Worm (Caenorhabditis elegans) whole organism, L4 larva: Measurements from ENCODE around the gene pkc-3.

Source experiments
- F10B5.3 ChIP-seq: sonication (generic microtip); optimal IDR thresholded peaks from 2 replicates; lab custom pipeline; 2016; ENCODE audit warnings: mild to moderate bottlenecking, missing genetic modification characterization, missing compliant biosample characterization
- F44E2.7 ChIP-seq: fragments of 200-800 bp; sonication (Bioruptor generic); IDR thresholded peaks from 2 replicates; pipeline ENCODE4 v2.1.2; 2022; ENCODE audit warnings: missing genetic modification characterization, missing compliant biosample characterization
- T20F7.1 ChIP-seq: fragments of 200-800 bp; sonication (Bioruptor generic); optimal IDR thresholded peaks from 2 replicates; lab custom pipeline; 2018; ENCODE audit warnings: mild to moderate bottlenecking, missing genetic modification characterization, missing compliant biosample characterization
- Y105C5A.15 ChIP-seq: fragments of 200-800 bp; sonication (Bioruptor generic); IDR thresholded peaks from 2 replicates; pipeline ENCODE4 v1.3.6; 2022; ENCODE audit warnings: missing genetic modification characterization, missing compliant biosample characterization
- Y48G9A.11 ChIP-seq: fragments of 200-800 bp; sonication (Bioruptor generic); IDR thresholded peaks from 2 replicates; pipeline ENCODE4 v1.3.6; 2022; ENCODE audit warnings: missing genetic modification reagents, missing genetic modification characterization, missing compliant biosample characterization
- ZK337.2 ChIP-seq: fragments of 200-800 bp; sonication (Bioruptor generic); IDR thresholded peaks from 2 replicates; pipeline ENCODE4 v1.3.6; 2022; ENCODE audit warnings: missing genetic modification reagents, missing genetic modification characterization, missing compliant biosample characterization
- ZK546.5 ChIP-seq, 2 experiments: sonication (generic microtip); optimal IDR thresholded peaks; 2 replicates each; lab custom pipeline; 2017; ENCODE audit warnings: missing biosample characterization in 2 of 2, missing genetic modification characterization in 2 of 2
- aha-1 ChIP-seq: fragments of 150-350 bp; peaks from one replicate; lab custom pipeline; 2014; ENCODE audit warnings: missing biosample characterization, missing genetic modification characterization
- ceh-28 ChIP-seq: fragments of 150-350 bp; optimal IDR thresholded peaks from 2 replicates; lab custom pipeline; 2014; ENCODE audit warnings: missing biosample characterization, missing genetic modification reagents, missing genetic modification characterization
- ceh-32 ChIP-seq: sonication (generic microtip); optimal IDR thresholded peaks from 2 replicates; lab custom pipeline; 2016; ENCODE audit warnings: mild to moderate bottlenecking, missing genetic modification characterization, missing compliant biosample characterization; ENCODE audit not compliant: poor library complexity
- ceh-44 ChIP-seq: fragments of 200-800 bp; sonication (Bioruptor generic); IDR thresholded peaks from 2 replicates; pipeline ENCODE4 v1.3.6; 2022; ENCODE audit warnings: missing genetic modification reagents, missing genetic modification characterization, missing compliant biosample characterization
- ceh-82 ChIP-seq: sonication (generic microtip); optimal IDR thresholded peaks from 2 replicates; lab custom pipeline; 2017; ENCODE audit warnings: missing biosample characterization, missing genetic modification characterization
- ces-1 ChIP-seq: fragments of 150-350 bp; sonication (generic microtip); optimal IDR thresholded peaks from 4 replicates; lab custom pipeline; 2014; ENCODE audit warnings: missing biosample characterization, missing genetic modification reagents, missing genetic modification characterization
- cey-2 ChIP-seq: sonication (generic microtip); optimal IDR thresholded peaks from 3 replicates; lab custom pipeline; 2017; ENCODE audit warnings: missing genetic modification characterization, mild to moderate bottlenecking, missing compliant biosample characterization, antibody characterized with exemption, borderline replicate concordance; ENCODE audit not compliant: insufficient read depth
- ctbp-1 ChIP-seq: fragments of 200-800 bp; sonication (Bioruptor generic); IDR thresholded peaks from 2 replicates; pipeline ENCODE4 v1.3.6; 2022; ENCODE audit warnings: missing genetic modification reagents, missing genetic modification characterization, missing compliant biosample characterization
- daf-19 ChIP-seq: fragments of 200-800 bp; sonication (Bioruptor generic); conservative IDR thresholded peaks from 2 replicates; pipeline ENCODE4 v1.3.6; 2022; ENCODE audit warnings: missing genetic modification characterization, missing compliant biosample characterization
- dmd-6 ChIP-seq: fragments of 200-800 bp; sonication (Bioruptor generic); IDR thresholded peaks from 2 replicates; pipeline ENCODE4 v1.3.6; 2022; ENCODE audit warnings: missing genetic modification reagents, missing genetic modification characterization, missing compliant biosample characterization
- dpl-1 ChIP-seq: fragments of 150-350 bp; optimal IDR thresholded peaks from 2 replicates; lab custom pipeline; 2014; ENCODE audit warnings: missing biosample characterization, missing genetic modification reagents, missing genetic modification characterization
- dve-1 ChIP-seq: sonication (generic microtip); optimal IDR thresholded peaks from 2 replicates; lab custom pipeline; 2017; ENCODE audit warnings: antibody characterized with exemption, mild to moderate bottlenecking, missing genetic modification characterization, missing compliant biosample characterization; ENCODE audit not compliant: insufficient read depth
- egl-27 ChIP-seq: sonication (generic microtip); optimal IDR thresholded peaks from 3 replicates; lab custom pipeline; 2017; ENCODE audit warnings: missing biosample characterization, missing genetic modification reagents, missing genetic modification characterization
- fos-1 ChIP-seq: fragments of 150-350 bp; optimal IDR thresholded peaks from 2 replicates; lab custom pipeline; 2014; ENCODE audit warnings: missing biosample characterization, missing genetic modification characterization
- gei-8 ChIP-seq: fragments of 200-800 bp; sonication (Bioruptor generic); optimal IDR thresholded peaks from 2 replicates; lab custom pipeline; 2018; ENCODE audit warnings: mild to moderate bottlenecking, missing genetic modification characterization, missing compliant biosample characterization
- hif-1 ChIP-seq, 2 experiments: sonication (generic microtip); optimal IDR thresholded peaks; 2 replicates each; lab custom pipeline; 2016 to 2017; ENCODE audit warnings: missing compliant biosample characterization in 2 of 2, missing genetic modification characterization in 2 of 2, missing genetic modification reagents in 2 of 2, missing genotype in 2 of 2, mild to moderate bottlenecking in 1 of 2
- jun-1 ChIP-seq: fragments of 150-350 bp; optimal IDR thresholded peaks from 2 replicates; lab custom pipeline; 2014; ENCODE audit warnings: missing biosample characterization, missing genetic modification reagents, missing genetic modification characterization
- lim-7 ChIP-seq: fragments of 200-800 bp; sonication (Bioruptor generic); IDR thresholded peaks from 2 replicates; pipeline ENCODE4 v1.3.6; 2022; ENCODE audit warnings: missing genetic modification characterization, missing compliant biosample characterization
- lin-13 ChIP-seq: fragments of 150-350 bp; optimal IDR thresholded peaks from 2 replicates; lab custom pipeline; 2014; ENCODE audit warnings: missing biosample characterization, missing genetic modification reagents, missing genetic modification characterization
- lin-15B ChIP-seq: fragments of 150-350 bp; sonication (generic microtip); optimal IDR thresholded peaks from 3 replicates; lab custom pipeline; 2014; ENCODE audit warnings: missing biosample characterization, missing genetic modification characterization
- lin-29 ChIP-seq: fragments of 200-800 bp; sonication (Bioruptor generic); IDR thresholded peaks from 2 replicates; pipeline ENCODE4 v1.3.6; 2022; ENCODE audit warnings: missing genetic modification reagents, missing genetic modification characterization, missing compliant biosample characterization
- lin-38 ChIP-seq: fragments of 200-800 bp; sonication (Bioruptor generic); IDR thresholded peaks from 2 replicates; pipeline ENCODE4 v1.3.6; 2022; ENCODE audit warnings: missing genetic modification reagents, missing genetic modification characterization, missing compliant biosample characterization
- madf-5 ChIP-seq, 2 experiments: fragments of 200-800 bp; sonication (Bioruptor generic); IDR thresholded peaks; 2 replicates each; pipeline ENCODE4 v1.3.6; 2022; ENCODE audit warnings: missing compliant biosample characterization in 2 of 2, missing genetic modification characterization in 2 of 2
- madf-9 ChIP-seq: fragments of 200-800 bp; sonication (Bioruptor generic); conservative IDR thresholded peaks from 2 replicates; pipeline ENCODE4 v1.3.6; 2022; ENCODE audit warnings: missing genetic modification reagents, missing genetic modification characterization, missing compliant biosample characterization
- mdl-1 ChIP-seq, 2 experiments: fragments of 150-350 bp in 1 of 2; sonication (generic microtip) in 1 of 2; optimal IDR thresholded peaks; 2 replicates each; lab custom pipeline; 2014 to 2017; ENCODE audit warnings: missing biosample characterization in 2 of 2, missing genetic modification characterization in 2 of 2
- mes-2 ChIP-seq: sonication (generic microtip); optimal IDR thresholded peaks from 2 replicates; lab custom pipeline; 2016; ENCODE audit warnings: missing genotype, mild to moderate bottlenecking, missing genetic modification characterization, missing compliant biosample characterization; ENCODE audit not compliant: poor library complexity, severe bottlenecking
- mxl-3 ChIP-seq: fragments of 200-800 bp; sonication (Bioruptor generic); optimal IDR thresholded peaks from 2 replicates; lab custom pipeline; 2018; ENCODE audit warnings: mild to moderate bottlenecking, missing genetic modification characterization, missing compliant biosample characterization
- nhr-10 ChIP-seq: fragments of 150-350 bp; optimal IDR thresholded peaks from 2 replicates; lab custom pipeline; 2014; ENCODE audit warnings: missing biosample characterization, missing genetic modification characterization
- nhr-11 ChIP-seq: fragments of 150-350 bp; optimal IDR thresholded peaks from 2 replicates; lab custom pipeline; 2014; ENCODE audit warnings: missing biosample characterization, missing genetic modification characterization
- nhr-76 ChIP-seq: fragments of 150-350 bp; optimal IDR thresholded peaks from 2 replicates; lab custom pipeline; 2014; ENCODE audit warnings: missing biosample characterization, missing genetic modification characterization
- nhr-77 ChIP-seq: fragments of 150-350 bp; optimal IDR thresholded peaks from 2 replicates; lab custom pipeline; 2014; ENCODE audit warnings: missing biosample characterization, missing genetic modification characterization
- pha-4 ChIP-seq, 2 experiments: fragments of 150-350 bp in 1 of 2; fragments of 200-800 bp in 1 of 2; sonication (Bioruptor generic) in 1 of 2; IDR thresholded peaks in 1 of 2; optimal IDR thresholded peaks in 1 of 2; 2 replicates each; pipeline versions ENCODE4 v1.3.6 to Lab custom; 2014 to 2022; ENCODE audit warnings: missing genetic modification characterization in 2 of 2, missing genetic modification reagents in 2 of 2, missing biosample characterization in 1 of 2, missing compliant biosample characterization in 1 of 2
- php-3 ChIP-seq: fragments of 200-800 bp; sonication (Bioruptor generic); IDR thresholded peaks from 2 replicates; pipeline ENCODE4 v1.3.6; 2022; ENCODE audit warnings: missing genetic modification reagents, missing genetic modification characterization, missing compliant biosample characterization
- pqm-1 ChIP-seq: sonication (generic microtip); optimal IDR thresholded peaks from 2 replicates; lab custom pipeline; 2017; ENCODE audit warnings: missing biosample characterization, missing genetic modification characterization
- rbr-2 ChIP-seq: sonication (generic microtip); optimal IDR thresholded peaks from 2 replicates; lab custom pipeline; 2016; ENCODE audit warnings: missing genotype, missing genetic modification characterization, missing compliant biosample characterization
- sdz-12 ChIP-seq: fragments of 200-800 bp; sonication (Bioruptor generic); optimal IDR thresholded peaks from 2 replicates; lab custom pipeline; 2018; ENCODE audit warnings: mild to moderate bottlenecking, missing genetic modification characterization, missing compliant biosample characterization
- set-16 ChIP-seq: fragments of 200-800 bp; sonication (Bioruptor generic); IDR thresholded peaks from 2 replicates; pipeline ENCODE4 v1.3.6; 2022; ENCODE audit warnings: missing genetic modification reagents, missing genetic modification characterization, missing compliant biosample characterization
- skn-1 ChIP-seq: fragments of 150-350 bp; optimal IDR thresholded peaks from 2 replicates; lab custom pipeline; 2014; ENCODE audit warnings: missing biosample characterization, missing genetic modification characterization
- snpc-4 ChIP-seq: fragments of 150-350 bp; optimal IDR thresholded peaks from 2 replicates; lab custom pipeline; 2014; ENCODE audit warnings: missing biosample characterization, missing genetic modification characterization
- spr-1 ChIP-seq: sonication (generic microtip); optimal IDR thresholded peaks from 2 replicates; lab custom pipeline; 2016; ENCODE audit warnings: mild to moderate bottlenecking, missing genetic modification characterization, missing compliant biosample characterization
- tag-97 ChIP-seq: fragments of 200-800 bp; sonication (Bioruptor generic); IDR thresholded peaks from 2 replicates; pipeline ENCODE4 v1.3.6; 2022; ENCODE audit warnings: missing genetic modification characterization, missing compliant biosample characterization
- zag-1 ChIP-seq: fragments of 150-350 bp; optimal IDR thresholded peaks from 2 replicates; lab custom pipeline; 2014; ENCODE audit warnings: missing biosample characterization, missing genetic modification characterization
- ztf-11 ChIP-seq: fragments of 150-350 bp; optimal IDR thresholded peaks from 2 replicates; lab custom pipeline; 2014; ENCODE audit warnings: missing biosample characterization, missing genetic modification characterization

pkc-3 gene

ce11 chrII:5332345-5333124, 47.3 kb upstream of the pkc-3 start:
- peak; percentile 44 for TF ChIP-seq fos-1 (tag; lab: Kevin White, UChicago)
- TF ChIP-seq lin-29: no peak
- no peak for TF ChIP-seq gei-8 (GFP tag; lab: Kevin White, UChicago)
- no peak for TF ChIP-seq spr-1
- TF ChIP-seq pqm-1: peak; percentile 76
- TF ChIP-seq snpc-4: no peak
- TF ChIP-seq mxl-3 (GFP tag; lab: Kevin White, UChicago): no peak
- no peak for TF ChIP-seq ces-1 (GFP tag; lab: Kevin White, UChicago)
- TF ChIP-seq mdl-1 (tag; optimal IDR thresholded peaks at IDR 0.05; lab: Kevin White, UChicago): peak; percentile 35 to 37
- TF ChIP-seq skn-1 (tag; lab: Kevin White, UChicago): no peak
- no peak for TF ChIP-seq rbr-2
- no peak for TF ChIP-seq nhr-76 (tag; lab: Kevin White, UChicago)
- no peak for TF ChIP-seq sdz-12 (GFP tag; lab: Kevin White, UChicago)
- TF ChIP-seq Y105C5A.15 (GFP tag; lab: Robert Waterston, UW): no peak
- TF ChIP-seq ceh-44: no peak
- no peak for TF ChIP-seq nhr-10 (tag; lab: Kevin White, UChicago)
- no peak for TF ChIP-seq pha-4 (GFP tag; IDR thresholded peaks at IDR 0.05; lab: Robert Waterston, UW)
- TF ChIP-seq pha-4 (tag; optimal IDR thresholded peaks at IDR 0.05; lab: Kevin White, UChicago): peak; percentile 5
- TF ChIP-seq egl-27 (tag; lab: Kevin White, UChicago): no peak
- TF ChIP-seq mes-2 (tag; lab: Kevin White, UChicago): no peak
- TF ChIP-seq ztf-11 (tag; lab: Kevin White, UChicago): no peak
- no peak for TF ChIP-seq aha-1 (tag; lab: Kevin White, UChicago)
- no peak for TF ChIP-seq php-3 (GFP tag; lab: Robert Waterston, UW)
- no peak for TF ChIP-seq daf-19 (GFP tag; lab: Robert Waterston, UW)
- no peak for TF ChIP-seq dpl-1
- TF ChIP-seq cey-2: no peak
- peak in 1 of 2 experiments; percentile 9 for TF ChIP-seq hif-1 (tag; optimal IDR thresholded peaks at IDR 0.05; lab: Kevin White, UChicago)
- TF ChIP-seq ceh-28 (tag; lab: Kevin White, UChicago): no peak
- TF ChIP-seq jun-1 (tag; lab: Kevin White, UChicago): no peak
- TF ChIP-seq ZK546.5 (tag; optimal IDR thresholded peaks at IDR 0.05; lab: Kevin White, UChicago): no peak
- no peak for TF ChIP-seq lim-7 (GFP tag; lab: Robert Waterston, UW)
- TF ChIP-seq ceh-82 (tag; lab: Kevin White, UChicago): no peak
- TF ChIP-seq T20F7.1 (GFP tag; lab: Kevin White, UChicago): no peak
- no peak for TF ChIP-seq Y48G9A.11 (GFP tag; lab: Robert Waterston, UW)
- no peak for TF ChIP-seq lin-38
- TF ChIP-seq madf-5 (GFP tag; IDR thresholded peaks at IDR 0.05; lab: Robert Waterston, UW): no peak
- TF ChIP-seq F10B5.3 (tag; lab: Kevin White, UChicago): no peak
- no peak for TF ChIP-seq madf-9
- TF ChIP-seq nhr-11: no peak
- no peak for TF ChIP-seq ceh-32
- TF ChIP-seq dve-1 (tag; lab: Kevin White, UChicago): peak; percentile 21
- no peak for TF ChIP-seq lin-13
- TF ChIP-seq nhr-77 (tag; lab: Kevin White, UChicago): no peak
- peak; percentile 64 for TF ChIP-seq dmd-6 (GFP tag; lab: Robert Waterston, UW)
- no peak for TF ChIP-seq tag-97 (GFP tag; lab: Robert Waterston, UW)
- no peak for TF ChIP-seq zag-1 (tag; lab: Kevin White, UChicago)
- TF ChIP-seq F44E2.7 (GFP tag; lab: Robert Waterston, UW): no peak
- TF ChIP-seq ZK337.2 (GFP tag; lab: Robert Waterston, UW): no peak
- no peak for TF ChIP-seq lin-15B (tag; lab: Kevin White, UChicago)
- TF ChIP-seq ctbp-1 (GFP tag; lab: Robert Waterston, UW): no peak
- no peak for TF ChIP-seq set-16 (GFP tag; lab: Robert Waterston, UW)
